Fruit fly (Drosophila melanogaster): ENCODE results near the gene CG42857.
A peak's percentile ranks its signal among the peaks of the same experiment; 100 is the strongest.

Gene CG42857

DNA sequence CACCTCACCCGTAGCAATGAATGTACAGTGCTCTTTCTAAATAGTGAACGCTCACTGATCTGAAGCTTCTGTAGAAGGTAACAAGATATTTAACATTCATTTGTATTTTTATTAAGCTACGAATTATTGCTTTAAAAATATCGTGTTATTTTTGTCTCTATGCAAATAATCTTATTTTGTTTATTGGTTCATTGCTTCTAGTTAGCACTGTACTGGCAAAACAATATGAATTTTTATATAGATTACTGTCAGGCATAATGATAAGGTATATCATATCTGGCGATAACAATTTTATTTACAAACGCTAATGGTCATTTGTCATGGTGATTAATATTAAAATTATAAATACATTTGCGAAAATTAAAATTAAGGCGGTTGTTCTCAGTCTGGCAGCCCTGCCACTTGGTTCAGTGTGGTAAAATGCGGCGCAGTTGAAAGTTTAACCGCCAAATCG is 49.4 kb downstream of the CG42857 start, which contains the start of gene CG9471 (continued):
- no peak for TF ChIP-seq Doc3 (GFP tag; IDR thresholded peaks at IDR 0.05; ENCODE audit: partially characterized antibody)
- TF ChIP-seq disco-r (GFP tag; optimal IDR thresholded peaks at IDR 0.05): peak; percentile 43
- peak; percentile 87 for TF ChIP-seq bab2 (GFP tag; optimal IDR thresholded peaks at IDR 0.05)
- TF ChIP-seq CG3838 (GFP tag; optimal IDR thresholded peaks at IDR 0.05): peak; percentile 56
- TF ChIP-seq mirr (GFP tag; optimal IDR thresholded peaks at IDR 0.05): peak; percentile 88
- TF ChIP-seq NfI (GFP tag; optimal IDR thresholded peaks at IDR 0.05): peak; percentile 91
- TF ChIP-seq Mrtf (GFP tag; IDR thresholded peaks at IDR 0.05): peak; percentile 85
- peak; percentile 88 to 92 for TF ChIP-seq Pdp1 (GFP tag; optimal IDR thresholded peaks at IDR 0.05)
- peak; percentile 83 for TF ChIP-seq wor (GFP tag; IDR thresholded peaks at IDR 0.05)
- peak; percentile 83 for TF ChIP-seq CG1792 (GFP tag; optimal IDR thresholded peaks at IDR 0.05)
- peak; percentile 89 for TF ChIP-seq CG10267 (tag; optimal IDR thresholded peaks at IDR 0.05)
- peak; percentile 76; the same call in 1 of the 2 replicates for TF ChIP-seq toy (GFP tag; IDR thresholded peaks at IDR 0.05)
- TF ChIP-seq ac (GFP tag; optimal IDR thresholded peaks at IDR 0.05): peak; percentile 29
- peak; percentile 93 for TF ChIP-seq Ada2b (GFP tag; IDR thresholded peaks at IDR 0.05)
- peak; percentile 93 for TF ChIP-seq CG7786 (GFP tag; optimal IDR thresholded peaks at IDR 0.05)
- TF ChIP-seq Neu2 (GFP tag; optimal IDR thresholded peaks at IDR 0.05; ENCODE audit: borderline replicate concordance): peak; percentile 65
- peak; percentile 88 for TF ChIP-seq CG11093 (GFP tag; IDR thresholded peaks at IDR 0.05)
- peak; percentile 93 for TF ChIP-seq H2.0 (GFP tag; IDR thresholded peaks at IDR 0.05)
- TF ChIP-seq ara (GFP tag; IDR thresholded peaks at IDR 0.05): peak; percentile 91
- peak; percentile 35 for TF ChIP-seq CG11398 (GFP tag; optimal IDR thresholded peaks at IDR 0.05)
- no peak for TF ChIP-seq Trl (optimal IDR thresholded peaks at IDR 0.05)
- TF ChIP-seq Trl (GFP tag; optimal IDR thresholded peaks at IDR 0.05): peak; percentile 93
- peak; percentile 92 for TF ChIP-seq nmo (GFP tag; optimal IDR thresholded peaks at IDR 0.05)
- peak; percentile 92 for TF ChIP-seq CG9817 (tag; optimal IDR thresholded peaks at IDR 0.05)
- TF ChIP-seq CG15514 (GFP tag; optimal IDR thresholded peaks at IDR 0.05): peak; percentile 87
- peak; percentile 90 for TF ChIP-seq HLH54F (GFP tag; optimal IDR thresholded peaks at IDR 0.05)
- TF ChIP-seq CG17359 (tag; optimal IDR thresholded peaks at IDR 0.05): peak; percentile 92
- peak; percentile 94 for TF ChIP-seq Fer1 (GFP tag; optimal IDR thresholded peaks at IDR 0.05)
- peak; percentile 81 for TF ChIP-seq CG12236 (GFP tag; optimal IDR thresholded peaks at IDR 0.05)
- peak; percentile 79 for TF ChIP-seq shn (GFP tag; optimal IDR thresholded peaks at IDR 0.05)
- TF ChIP-seq CG4617 (GFP tag; optimal IDR thresholded peaks at IDR 0.05; ENCODE audit: borderline replicate concordance): peak; percentile 81
- TF ChIP-seq CG9215 (GFP tag; IDR thresholded peaks at IDR 0.05): peak; percentile 87
- peak; percentile 88 for TF ChIP-seq Side (GFP tag; optimal IDR thresholded peaks at IDR 0.05)
- TF ChIP-seq Antp (GFP tag; optimal IDR thresholded peaks at IDR 0.05): peak; percentile 89
- peak; percentile 86 for TF ChIP-seq eyg (GFP tag; optimal IDR thresholded peaks at IDR 0.05)
- peak; percentile 83 for TF ChIP-seq dmrt11E (tag; optimal IDR thresholded peaks at IDR 0.05)
- peak; percentile 89 for TF ChIP-seq NC2β (GFP tag; optimal IDR thresholded peaks at IDR 0.05)
- TF ChIP-seq Taf1 (GFP tag; IDR thresholded peaks at IDR 0.05): peak; percentile 88
- peak; percentile 88; the same call in 1 of the 2 replicates for TF ChIP-seq CG32767 (GFP tag; IDR thresholded peaks at IDR 0.05)
- TF ChIP-seq CG5953 (GFP tag; IDR thresholded peaks at IDR 0.05): peak; percentile 83
- TF ChIP-seq CG12299 (tag; optimal IDR thresholded peaks at IDR 0.05): peak; percentile 92
- TF ChIP-seq amos (GFP tag; IDR thresholded peaks at IDR 0.05; ENCODE audit: partially characterized antibody): no peak
- peak; percentile 47 for TF ChIP-seq CG31365 (tag; optimal IDR thresholded peaks at IDR 0.05)
- peak; percentile 79 for TF ChIP-seq CG4404 (GFP tag; IDR thresholded peaks at IDR 0.05)
- peak; percentile 70 for TF ChIP-seq emc (GFP tag; optimal IDR thresholded peaks at IDR 0.05)
- TF ChIP-seq crol (GFP tag; IDR thresholded peaks at IDR 0.05): 0 out of 2 replicates have a peak, but pooled peaks have one; percentile 6
- TF ChIP-seq CG10209 (GFP tag; optimal IDR thresholded peaks at IDR 0.05): peak; percentile 90
- TF ChIP-seq CG16863 (GFP tag; optimal IDR thresholded peaks at IDR 0.05): peak; percentile 86
- peak; percentile 92 for TF ChIP-seq tgo (GFP tag; IDR thresholded peaks at IDR 0.05)
- peak; percentile 83 for TF ChIP-seq cato (GFP tag; optimal IDR thresholded peaks at IDR 0.05; ENCODE audit: borderline replicate concordance)
- peak; percentile 88 for TF ChIP-seq tin (GFP tag; optimal IDR thresholded peaks at IDR 0.05)

Data from whole organism, embryonic.